Worm (Caenorhabditis elegans) whole organism, L4 larva: ENCODE data around the gene M01E10.3.
A peak's percentile ranks its signal among the peaks of the same experiment; 100 is the strongest.

Experiments
- F49E8.2 ChIP-seq: sonication (generic microtip); optimal IDR thresholded peaks from 2 replicates; lab custom pipeline; 2016; ENCODE audit warnings: missing compliant biosample characterization, mild to moderate bottlenecking, missing genetic modification characterization, borderline replicate concordance
- R02D3.7 ChIP-seq: fragments of 150-350 bp; sonication (generic microtip); optimal IDR thresholded peaks from 3 replicates; lab custom pipeline; 2014; ENCODE audit warnings: missing biosample characterization, missing genetic modification characterization
- egl-43 ChIP-seq: fragments of 200-800 bp; sonication (Bioruptor generic); IDR thresholded peaks from 2 replicates; pipeline ENCODE4 v1.3.6; 2022; ENCODE audit warnings: missing genetic modification reagents, missing genetic modification characterization, missing compliant biosample characterization
- hmg-1.1 ChIP-seq: fragments of 200-800 bp; sonication (Bioruptor generic); IDR thresholded peaks from 2 replicates; pipeline ENCODE4 v1.3.6; 2022; ENCODE audit warnings: missing genetic modification reagents, missing genetic modification characterization, missing compliant biosample characterization
- nhr-76 ChIP-seq: fragments of 150-350 bp; optimal IDR thresholded peaks from 2 replicates; lab custom pipeline; 2014; ENCODE audit warnings: missing biosample characterization, missing genetic modification characterization
- zag-1 ChIP-seq: fragments of 150-350 bp; optimal IDR thresholded peaks from 2 replicates; lab custom pipeline; 2014; ENCODE audit warnings: missing biosample characterization, missing genetic modification characterization

DNA sequence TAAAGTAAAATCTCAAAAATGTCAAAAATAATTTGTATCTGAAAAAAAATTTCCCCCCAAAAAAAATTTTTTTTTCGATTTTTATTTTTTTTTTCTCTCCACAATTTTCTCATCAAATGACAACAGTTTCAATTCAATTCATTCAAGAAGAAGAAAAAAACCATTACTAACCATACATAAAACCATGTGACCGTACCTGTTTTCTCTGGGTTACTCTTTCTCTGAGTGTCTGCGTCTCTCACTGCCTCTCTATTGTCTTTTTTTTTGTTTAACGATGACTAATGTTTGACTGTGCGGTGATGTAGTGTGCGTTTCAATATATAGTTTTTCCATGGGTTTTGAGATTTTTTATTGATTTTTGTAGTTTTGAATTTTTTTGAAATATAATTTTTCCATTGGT lies 36.7 kb upstream of the M01E10.3 start:
- TF ChIP-seq zag-1 = no peak
- TF ChIP-seq hmg-1.1 (GFP tag; lab: Robert Waterston, UW) = peak; percentile 43
- no peak for TF ChIP-seq R02D3.7 (tag; lab: Kevin White, UChicago)
- no peak for TF ChIP-seq F49E8.2 (tag; lab: Kevin White, UChicago)
- peak; percentile 39 for TF ChIP-seq nhr-76 (tag; lab: Kevin White, UChicago)
- TF ChIP-seq egl-43 (GFP tag; lab: Robert Waterston, UW) = no peak
